Worm (Caenorhabditis elegans) whole organism, L4/young adult: Measurements from ENCODE around the gene clec-215.

Source experiments
- W03F9.2 ChIP-seq: fragments of 150-350 bp; optimal IDR thresholded peaks from 2 replicates; lab custom pipeline; 2014; ENCODE audit warnings: missing biosample characterization, missing genetic modification characterization
- dao-5 ChIP-seq: sonication (generic microtip); optimal IDR thresholded peaks from 2 replicates; lab custom pipeline; 2016; ENCODE audit warnings: missing genotype, missing genetic modification characterization, moderate library complexity, missing compliant biosample characterization
- him-1 ChIP-seq: sonication (generic microtip); optimal IDR thresholded peaks from 2 replicates; lab custom pipeline; 2016; ENCODE audit warnings: missing genotype, missing genetic modification reagents, missing genetic modification characterization, missing compliant biosample characterization

Gene clec-215

ce11 chrV:7609698-7610420 lies 2.3 kb upstream of the clec-215 start, which contains the start of the genes folt-3 and clec-214:
TSS of gene folt-3 (minus strand) at chrV:7609748.
TSS of gene clec-214 (plus strand) at chrV:7610370.
- TF ChIP-seq W03F9.2 (tag; lab: Kevin White, UChicago) (no peak), dao-5 (tag; lab: Kevin White, UChicago) (no peak), him-1 (tag; lab: Kevin White, UChicago) (no peak)

DNA sequence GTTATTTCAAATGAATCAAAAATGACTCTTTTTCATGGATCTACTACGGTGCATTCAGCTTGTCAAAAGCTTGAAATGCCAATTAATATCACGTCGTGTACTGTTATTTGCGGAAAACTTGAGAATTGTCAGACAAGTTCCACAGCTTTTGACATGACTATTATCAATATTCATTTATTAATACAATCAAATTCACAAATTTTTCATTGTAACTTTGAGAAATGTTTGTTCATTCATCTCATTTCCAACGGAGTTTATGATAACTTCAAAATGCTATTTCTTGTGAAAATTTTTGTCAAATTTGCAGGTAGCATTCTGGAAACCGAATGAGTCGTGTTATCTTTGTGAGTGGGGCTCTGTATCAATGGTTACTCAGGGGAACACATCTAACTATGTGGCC lies 6.0 kb downstream of the clec-215 start, which contains the start of gene C50E3.15:
C50E3.15 (plus strand) TSS at position 301 of the 400 bp plus-strand sequence.
- TF ChIP-seq him-1 (tag; lab: Kevin White, UChicago) (no peak), dao-5 (tag; lab: Kevin White, UChicago) (no peak), W03F9.2 (tag; lab: Kevin White, UChicago) (no peak)

ce11 chrV:7622011-7622465 lies 9.9 kb downstream of the clec-215 start, which contains the start of gene C50E3.12:
TSS of gene C50E3.12 (minus strand) at chrV:7622061.
- TF ChIP-seq W03F9.2 (tag; lab: Kevin White, UChicago): no peak
- no peak for TF ChIP-seq him-1 (tag; lab: Kevin White, UChicago)
- no peak for TF ChIP-seq dao-5 (tag; lab: Kevin White, UChicago)

ce11 chrV:7624152-7624551 lies 12.0 kb downstream of the clec-215 start, which contains the start of gene C50E3.13:
TSS of gene C50E3.13 (minus strand) at chrV:7624252.
- no peak for TF ChIP-seq him-1 (tag; lab: Kevin White, UChicago)
- TF ChIP-seq W03F9.2 (tag; lab: Kevin White, UChicago): no peak
- TF ChIP-seq dao-5 (tag; lab: Kevin White, UChicago): no peak

DNA sequence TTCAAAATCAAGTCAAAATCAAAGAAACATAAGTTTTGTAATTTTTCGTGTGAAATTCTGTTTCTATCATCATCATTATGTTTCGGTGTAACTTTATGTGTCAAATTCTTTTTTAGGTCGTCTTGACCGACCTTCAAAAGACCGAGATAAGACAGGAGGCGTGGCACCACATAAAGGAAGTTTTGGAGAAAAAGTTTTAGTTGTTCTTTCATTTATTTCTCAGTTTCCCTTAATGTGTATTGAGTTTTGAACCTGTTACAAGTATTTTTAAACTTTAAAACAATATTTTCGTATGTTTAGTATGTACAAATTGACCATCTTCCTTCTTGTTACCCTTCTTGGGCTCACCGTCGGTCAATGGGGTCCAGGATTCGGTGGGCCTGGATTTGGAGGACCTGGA lies 12.5 kb downstream of the clec-215 start, which contains the start of gene grsp-4:
grsp-4 (plus strand) TSS at position 301 of the 400 bp plus-strand sequence.
- no peak for TF ChIP-seq him-1 (tag; lab: Kevin White, UChicago)
- TF ChIP-seq dao-5 (tag; lab: Kevin White, UChicago): no peak
- TF ChIP-seq W03F9.2 (tag; lab: Kevin White, UChicago): no peak

DNA sequence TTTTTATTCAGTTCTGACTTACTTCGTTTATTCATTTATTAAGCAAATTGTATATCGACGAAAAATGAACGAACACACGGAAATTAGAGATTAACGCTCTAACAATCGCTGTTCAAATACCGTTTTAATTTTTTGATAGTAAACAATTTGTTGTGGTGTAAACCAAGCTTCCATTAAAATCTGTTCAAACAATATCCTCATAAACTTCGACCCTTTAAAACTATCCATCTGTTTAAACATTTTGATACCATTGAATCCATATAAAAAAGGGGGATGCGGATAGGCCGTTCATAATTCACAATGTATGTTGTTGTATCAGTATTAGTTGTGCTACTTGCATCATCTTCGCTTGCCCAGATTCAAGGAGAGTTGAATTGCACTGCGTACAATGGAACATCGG lies 14.4 kb downstream of the clec-215 start, which contains the start of gene F07C4.6:
F07C4.6 (plus strand) TSS at position 301 of the 400 bp plus-strand sequence.
- TF ChIP-seq him-1 (tag; lab: Kevin White, UChicago) (no peak), W03F9.2 (tag; lab: Kevin White, UChicago) (no peak), dao-5 (tag; lab: Kevin White, UChicago) (no peak)

DNA sequence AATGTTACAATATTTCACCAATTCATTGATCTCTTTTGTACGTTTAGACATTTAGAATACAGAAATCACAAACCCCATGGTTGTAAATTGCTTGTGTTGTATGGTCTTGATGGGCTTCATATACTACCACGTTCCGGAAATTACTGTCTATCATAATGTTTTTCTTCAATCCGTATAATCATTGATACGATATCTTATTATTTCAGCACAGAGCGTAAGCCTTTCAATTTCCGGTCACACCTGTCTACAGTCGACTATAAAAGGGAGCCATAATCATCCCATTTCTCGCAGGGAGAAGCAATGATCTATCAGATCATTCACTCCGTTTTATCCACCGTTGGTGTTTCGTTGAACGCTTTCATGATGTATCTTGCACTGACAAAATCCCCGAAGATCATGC lies 17.4 kb downstream of the clec-215 start, which contains the start of gene srd-30:
srd-30 (plus strand) TSS at position 301 of the 400 bp plus-strand sequence.
- TF ChIP-seq W03F9.2 (tag; lab: Kevin White, UChicago) (no peak), dao-5 (tag; lab: Kevin White, UChicago) (no peak), him-1 (tag; lab: Kevin White, UChicago) (no peak)

- no peak for TF ChIP-seq W03F9.2 (tag; lab: Kevin White, UChicago)
- no peak for TF ChIP-seq him-1 (tag; lab: Kevin White, UChicago)
- TF ChIP-seq dao-5 (tag; lab: Kevin White, UChicago): no peak
Observed at ce11 chrV:7631732-7632131, 19.6 kb downstream of the clec-215 start, which contains the start of gene srd-25. TSS of gene srd-25 (plus strand) at chrV:7632032.

DNA sequence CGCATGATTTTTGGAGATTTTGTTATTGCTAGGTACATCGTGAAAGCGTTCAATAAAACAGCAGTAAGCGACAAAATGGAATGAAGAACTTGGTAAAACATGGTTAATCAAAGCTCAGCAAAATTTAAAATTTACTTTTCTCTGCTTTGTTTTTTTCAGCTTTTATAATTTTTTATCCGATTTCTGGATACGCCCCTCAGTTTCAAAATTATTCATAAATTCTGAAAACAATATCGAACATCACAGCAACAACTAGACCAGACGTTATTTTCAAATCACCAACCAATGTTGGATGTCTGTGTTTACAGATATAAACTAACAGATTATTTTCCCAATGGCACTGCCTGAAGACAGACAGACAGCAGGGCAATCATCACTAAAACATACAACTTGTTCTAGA lies 22.5 kb downstream of the clec-215 start, which contains the start of gene srd-31:
srd-31 (minus strand) TSS at position 101 of the 400 bp plus-strand sequence.
- TF ChIP-seq dao-5 (tag; lab: Kevin White, UChicago): no peak
- TF ChIP-seq him-1 (tag; lab: Kevin White, UChicago): no peak
- TF ChIP-seq W03F9.2 (tag; lab: Kevin White, UChicago): no peak

DNA sequence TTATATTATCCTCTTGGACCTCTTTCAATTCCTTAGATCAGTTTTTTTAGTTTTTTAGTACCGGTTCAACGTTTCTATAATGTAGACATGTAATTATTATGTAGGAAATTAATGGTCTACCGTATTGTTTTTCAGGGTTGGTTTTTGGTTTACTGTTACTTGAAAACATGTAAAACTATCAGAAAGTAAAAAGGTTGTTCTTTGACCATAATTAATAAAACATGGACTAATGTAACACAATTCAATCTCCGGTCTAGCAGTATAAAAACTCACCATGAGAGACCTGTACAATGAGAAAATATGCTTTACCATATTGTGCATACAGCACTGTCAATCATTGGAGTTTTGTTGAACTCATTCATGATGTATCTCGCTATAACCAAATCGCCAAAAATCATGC lies 23.3 kb downstream of the clec-215 start, which contains the start of gene srd-29:
srd-29 (plus strand) TSS at position 301 of the 400 bp plus-strand sequence.
- no peak for TF ChIP-seq dao-5 (tag; lab: Kevin White, UChicago)
- no peak for TF ChIP-seq W03F9.2 (tag; lab: Kevin White, UChicago)
- no peak for TF ChIP-seq him-1 (tag; lab: Kevin White, UChicago)

ce11 chrV:7637801-7638200 lies 25.7 kb downstream of the clec-215 start, which contains the start of gene clec-45:
TSS of gene clec-45 (plus strand) at chrV:7638101.
- TF ChIP-seq him-1 (tag; lab: Kevin White, UChicago) (no peak), dao-5 (tag; lab: Kevin White, UChicago) (no peak), W03F9.2 (tag; lab: Kevin White, UChicago) (no peak)

DNA sequence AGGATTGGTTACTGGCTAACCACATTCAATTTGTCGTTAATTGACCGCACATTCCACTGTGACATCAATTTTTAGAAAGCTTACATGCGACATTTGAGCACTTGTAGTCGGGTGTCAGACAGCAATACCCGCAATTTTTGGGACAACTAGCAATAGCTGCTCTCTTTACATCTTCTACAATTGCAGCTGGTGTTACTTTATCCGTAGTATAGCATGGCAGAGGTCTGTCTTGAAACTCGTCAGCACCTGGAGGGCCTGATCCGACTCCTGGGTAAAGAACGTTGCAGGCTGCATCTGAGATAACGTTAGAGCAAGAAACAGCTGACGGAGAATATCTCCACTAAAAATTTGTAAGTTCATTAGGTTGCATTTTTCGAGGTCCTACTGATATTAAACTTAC lies 27.2 kb downstream of the clec-215 start:
- no peak for TF ChIP-seq W03F9.2 (tag; lab: Kevin White, UChicago)
- no peak for TF ChIP-seq him-1 (tag; lab: Kevin White, UChicago)
- TF ChIP-seq dao-5 (tag; lab: Kevin White, UChicago): no peak

- TF ChIP-seq W03F9.2 (tag; lab: Kevin White, UChicago): no peak
- TF ChIP-seq dao-5 (tag; lab: Kevin White, UChicago): no peak
- TF ChIP-seq him-1 (tag; lab: Kevin White, UChicago): no peak
Observed at ce11 chrV:7639787-7640186, 27.6 kb downstream of the clec-215 start, which contains the start of gene F07C4.10. TSS of gene F07C4.10 (minus strand) at chrV:7639887.
